Worm (Caenorhabditis elegans): ENCODE data around the gene ZC190.10.

ce11 chrV:8736369-8736768 is 40.3 kb upstream of the ZC190.10 start, which contains the start of gene ZC196.3:
- TF ChIP-seq ets-7 (tag; optimal IDR thresholded peaks at IDR 0.05) (no peak), scrt-1 (GFP tag; IDR thresholded peaks at IDR 0.05) (no peak), hnd-1 (tag; optimal IDR thresholded peaks at IDR 0.05) (no peak), ama-1 (optimal IDR thresholded peaks at IDR 0.05) (no peak), flt-1 (GFP tag; IDR thresholded peaks at IDR 0.05) (no peak), tra-4 (tag; optimal IDR thresholded peaks at IDR 0.05) (no peak), ceh-13 (GFP tag; optimal IDR thresholded peaks at IDR 0.05) (no peak), aly-1 (tag; optimal IDR thresholded peaks at IDR 0.05) (no peak), B0310.2 (tag; optimal IDR thresholded peaks at IDR 0.05) (no peak), F13C5.2 (tag; optimal IDR thresholded peaks at IDR 0.05) (no peak), tbx-37 (GFP tag; conservative IDR thresholded peaks at IDR 0.05) (no peak), pes-1 (GFP tag; IDR thresholded peaks at IDR 0.05) (no peak)
